Worm (Caenorhabditis elegans): ENCODE results near the gene trx-2.

ce11 chrV:10297099-10297498, 17.4 kb upstream of the trx-2 start, which contains the start of gene B0024.4:
- TF ChIP-seq nhr-237 (tag; optimal IDR thresholded peaks at IDR 0.05) (no peak), ces-1 (GFP tag; optimal IDR thresholded peaks at IDR 0.05) (no peak), unc-62 (GFP tag; optimal IDR thresholded peaks at IDR 0.05) (no peak)

All from whole organism, mixed stage, embryonic.